Fruit fly (Drosophila melanogaster) whole organism, embryonic: Measurements from ENCODE around the gene CG3587.

Experiments
- Antp ChIP-seq: fragments of 200-800 bp; sonication (Bioruptor generic); optimal IDR thresholded peaks from 3 replicates; lab custom pipeline; 2016; ENCODE audit warnings: missing biosample characterization, missing genetic modification characterization
- CG11093 ChIP-seq: fragments of 200-800 bp; sonication (Bioruptor generic); IDR thresholded peaks from 3 replicates; pipeline ENCODE4 v1.3.6; 2022; ENCODE audit warnings: missing biosample characterization, missing genetic modification characterization
- CG12155 ChIP-seq: fragments of 200-800 bp; sonication (Bioruptor generic); optimal IDR thresholded peaks from 3 replicates; lab custom pipeline; 2016; ENCODE audit warnings: missing biosample characterization, missing genetic modification characterization
- CG12744 ChIP-seq: fragments of 200-800 bp; sonication (Bioruptor generic); optimal IDR thresholded peaks from 2 replicates; lab custom pipeline; 2016; ENCODE audit warnings: missing biosample characterization, missing genetic modification characterization
- CG12942 ChIP-seq: fragments of 200-800 bp; sonication (Bioruptor generic); optimal IDR thresholded peaks from 3 replicates; lab custom pipeline; 2016; ENCODE audit warnings: missing biosample characterization, missing genetic modification characterization
- CG13775 ChIP-seq: fragments of 200-800 bp; sonication (Bioruptor generic); optimal IDR thresholded peaks from 3 replicates; lab custom pipeline; 2017; ENCODE audit warnings: missing biosample characterization, mild to moderate bottlenecking, missing genetic modification characterization
- CG14441 ChIP-seq: fragments of 200-800 bp; sonication (Bioruptor generic); IDR thresholded peaks from 2 replicates; pipeline ENCODE4 v1.3.6; 2022; ENCODE audit warnings: missing biosample characterization, missing genetic modification characterization
- CG15011 ChIP-seq: fragments of 200-800 bp; sonication (Bioruptor generic); optimal IDR thresholded peaks from 3 replicates; lab custom pipeline; 2018; ENCODE audit warnings: missing biosample characterization, mild to moderate bottlenecking, missing genetic modification characterization
- CG15269 ChIP-seq: fragments of 200-800 bp; sonication (Bioruptor generic); optimal IDR thresholded peaks from 2 replicates; lab custom pipeline; 2018; ENCODE audit warnings: missing biosample characterization, mild to moderate bottlenecking, missing genetic modification characterization, moderate library complexity
- CG1647 ChIP-seq: fragments of 200-800 bp; sonication (Bioruptor generic); optimal IDR thresholded peaks from 3 replicates; lab custom pipeline; 2016; ENCODE audit warnings: missing biosample characterization, missing genetic modification characterization
- CG18599 ChIP-seq: fragments of 200-800 bp; sonication (Bioruptor generic); optimal IDR thresholded peaks from 3 replicates; lab custom pipeline; 2017; ENCODE audit warnings: missing biosample characterization, missing genetic modification characterization, mild to moderate bottlenecking, moderate library complexity, missing genetic modification reagents
- CG2116 ChIP-seq: fragments of 200-800 bp; sonication (Bioruptor generic); optimal IDR thresholded peaks from 3 replicates; lab custom pipeline; 2018; ENCODE audit warnings: missing biosample characterization, mild to moderate bottlenecking, missing genetic modification characterization
- CG2712 ChIP-seq: fragments of 200-800 bp; optimal IDR thresholded peaks from 3 replicates; lab custom pipeline; 2019; ENCODE audit warnings: missing biosample characterization, mild to moderate bottlenecking, missing genetic modification characterization, moderate library complexity
- CG3163 ChIP-seq: fragments of 200-800 bp; sonication (Bioruptor generic); optimal IDR thresholded peaks from 3 replicates; lab custom pipeline; 2016; ENCODE audit warnings: missing biosample characterization, missing genetic modification characterization
- CG32532 ChIP-seq: fragments of 200-800 bp; sonication (Bioruptor generic); IDR thresholded peaks from 2 replicates; pipeline ENCODE4 v1.3.6; 2022; ENCODE audit warnings: missing biosample characterization, missing genetic modification characterization
- CG33557 ChIP-seq: fragments of 200-800 bp; sonication (Bioruptor generic); optimal IDR thresholded peaks from 2 replicates; lab custom pipeline; 2019; ENCODE audit warnings: missing biosample characterization, mild to moderate bottlenecking, missing genetic modification characterization, moderate library complexity
- CG34224 ChIP-seq: fragments of 200-800 bp; sonication (Bioruptor generic); IDR thresholded peaks from 3 replicates; pipeline ENCODE4 v1.3.6; 2022; ENCODE audit warnings: missing biosample characterization, missing genetic modification characterization; ENCODE audit not compliant: partially characterized antibody
- CG34422 ChIP-seq: fragments of 200-800 bp; sonication (Bioruptor generic); IDR thresholded peaks from 3 replicates; pipeline ENCODE4 v1.3.6; 2022; ENCODE audit warnings: missing biosample characterization, missing genetic modification characterization
- CG5180 ChIP-seq: fragments of 200-800 bp; sonication (Bioruptor generic); optimal IDR thresholded peaks from 3 replicates; lab custom pipeline; 2017; ENCODE audit warnings: missing biosample characterization, missing genetic modification characterization, mild to moderate bottlenecking, moderate library complexity, missing genetic modification reagents
- CG6254 ChIP-seq: fragments of 200-800 bp; sonication (Bioruptor generic); optimal IDR thresholded peaks from 3 replicates; lab custom pipeline; 2017; ENCODE audit warnings: mild to moderate bottlenecking, missing biosample characterization, missing genetic modification reagents, missing genetic modification characterization
- CG6654 ChIP-seq: fragments of 200-800 bp; sonication (Bioruptor generic); optimal IDR thresholded peaks from 2 replicates; lab custom pipeline; 2017; ENCODE audit warnings: missing biosample characterization, mild to moderate bottlenecking, missing genetic modification characterization
- CG7928 ChIP-seq: fragments of 200-800 bp; sonication (Bioruptor generic); optimal IDR thresholded peaks from 2 replicates; lab custom pipeline; 2017; ENCODE audit warnings: missing biosample characterization, mild to moderate bottlenecking, missing genetic modification characterization
- CG8089 ChIP-seq: fragments of 200-800 bp; sonication (Bioruptor generic); optimal IDR thresholded peaks from 3 replicates; lab custom pipeline; 2016; ENCODE audit warnings: missing biosample characterization, missing genetic modification characterization
- CG9609 ChIP-seq: fragments of 200-800 bp; sonication (Bioruptor generic); optimal IDR thresholded peaks from 3 replicates; lab custom pipeline; 2016; ENCODE audit warnings: missing biosample characterization, missing genetic modification characterization
- Dbx ChIP-seq: fragments of 200-800 bp; sonication (Bioruptor generic); IDR thresholded peaks from 3 replicates; pipeline ENCODE4 v1.3.6; 2022; ENCODE audit warnings: missing biosample characterization, missing genetic modification characterization
- Dip3 ChIP-seq: fragments of 200-800 bp; sonication (Bioruptor generic); optimal IDR thresholded peaks from 3 replicates; lab custom pipeline; 2016; ENCODE audit warnings: missing biosample characterization, missing genetic modification characterization
- Elba2 ChIP-seq: fragments of 200-800 bp; sonication (Bioruptor generic); optimal IDR thresholded peaks from 3 replicates; lab custom pipeline; 2016; ENCODE audit warnings: missing biosample characterization, missing genetic modification characterization
- H15 ChIP-seq: fragments of 200-800 bp; sonication (Bioruptor generic); IDR thresholded peaks from 3 replicates; pipeline ENCODE4 v1.3.6; 2022; ENCODE audit warnings: missing biosample characterization, missing genetic modification characterization
- Hr3 ChIP-seq: fragments of 200-800 bp; sonication (Bioruptor generic); optimal IDR thresholded peaks from 3 replicates; lab custom pipeline; 2016; ENCODE audit warnings: missing biosample characterization, missing genetic modification characterization
- Lhr ChIP-seq: fragments of 200-800 bp; sonication (Bioruptor generic); optimal IDR thresholded peaks from 3 replicates; lab custom pipeline; 2017; ENCODE audit warnings: mild to moderate bottlenecking, missing biosample characterization, missing genetic modification reagents, missing genetic modification characterization
- Sin3A ChIP-seq: fragments of >200 bp; optimal IDR thresholded peaks from 2 replicates; lab custom pipeline; 2018
- Six4 ChIP-seq: fragments of 200-800 bp; sonication (Bioruptor generic); optimal IDR thresholded peaks from 2 replicates; lab custom pipeline; 2016; ENCODE audit warnings: missing biosample characterization, missing genetic modification characterization
- Sox102F ChIP-seq: fragments of 200-800 bp; sonication (Bioruptor generic); optimal IDR thresholded peaks from 2 replicates; lab custom pipeline; 2018; ENCODE audit warnings: missing biosample characterization, mild to moderate bottlenecking, missing genetic modification characterization, moderate library complexity
- bowl ChIP-seq: fragments of 200-800 bp; sonication (Bioruptor generic); IDR thresholded peaks from 2 replicates; pipeline ENCODE4 v1.3.6; 2022; ENCODE audit warnings: missing biosample characterization, missing genetic modification characterization
- cas ChIP-seq: fragments of 200-800 bp; sonication (Bioruptor generic); IDR thresholded peaks from 2 replicates; pipeline ENCODE4 v1.3.6; 2022; ENCODE audit warnings: missing biosample characterization, missing genetic modification characterization
- cato ChIP-seq: fragments of 200-800 bp; sonication (Bioruptor generic); optimal IDR thresholded peaks from 2 replicates; lab custom pipeline; 2016; ENCODE audit warnings: missing biosample characterization, missing genetic modification characterization, borderline replicate concordance
- dan ChIP-seq: fragments of 200-800 bp; sonication (Bioruptor generic); IDR thresholded peaks from 2 replicates; pipeline ENCODE4 v1.3.6; 2022; ENCODE audit warnings: missing biosample characterization, missing genetic modification characterization
- dati ChIP-seq: fragments of 200-800 bp; sonication (Bioruptor generic); IDR thresholded peaks from 2 replicates; pipeline ENCODE4 v1.3.6; 2022; ENCODE audit warnings: missing biosample characterization, missing genetic modification characterization
- dysf ChIP-seq: fragments of 200-800 bp; sonication (Bioruptor generic); IDR thresholded peaks from 3 replicates; pipeline ENCODE4 v1.3.6; 2022; ENCODE audit warnings: missing biosample characterization, missing genetic modification characterization
- fd3F ChIP-seq: fragments of 200-800 bp; sonication (Bioruptor generic); optimal IDR thresholded peaks from 2 replicates; lab custom pipeline; 2018; ENCODE audit warnings: missing biosample characterization, mild to moderate bottlenecking, missing genetic modification characterization, moderate library complexity
- ftz-f1 ChIP-seq: fragments of 200-800 bp; sonication (Bioruptor generic); optimal IDR thresholded peaks from 2 replicates; lab custom pipeline; 2016; ENCODE audit warnings: missing biosample characterization, missing genetic modification characterization
- oc ChIP-seq: fragments of 200-800 bp; sonication (Bioruptor generic); optimal IDR thresholded peaks from 2 replicates; lab custom pipeline; 2018; ENCODE audit warnings: missing biosample characterization, mild to moderate bottlenecking, missing genetic modification characterization, moderate library complexity
- onecut ChIP-seq: fragments of 200-800 bp; sonication (Bioruptor generic); IDR thresholded peaks from 2 replicates; pipeline ENCODE4 v1.3.6; 2022; ENCODE audit warnings: missing biosample characterization, missing genetic modification characterization
- pita ChIP-seq: fragments of 200-800 bp; sonication (Bioruptor generic); optimal IDR thresholded peaks from 2 replicates; lab custom pipeline; 2017; ENCODE audit warnings: missing biosample characterization, mild to moderate bottlenecking, missing genetic modification characterization
- prd ChIP-seq, 3 experiments: fragments of >200 bp in 2 of 3; fragments of 200-800 bp in 1 of 3; sonication (Bioruptor generic) in 1 of 3; optimal IDR thresholded peaks in 2 of 3; IDR thresholded peaks in 1 of 3; 2 replicates in 2 of 3; 3 replicates in 1 of 3; pipeline versions ENCODE4 v1.3.6 to Lab custom; 2017 to 2022; ENCODE audit warnings: missing biosample characterization in 1 of 3, missing genetic modification characterization in 1 of 3
- sna ChIP-seq: fragments of 200-800 bp; sonication (Bioruptor generic); IDR thresholded peaks from 2 replicates; pipeline ENCODE4 v1.3.6; 2022; ENCODE audit warnings: missing biosample characterization, missing genetic modification characterization; ENCODE audit not compliant: partially characterized antibody
- tll ChIP-seq, 2 experiments: fragments of 200-800 bp in 1 of 2; fragments of >200 bp in 1 of 2; sonication (Bioruptor generic) in 1 of 2; optimal IDR thresholded peaks; 2 replicates each; lab custom pipeline; 2017 to 2019; ENCODE audit warnings: missing biosample characterization in 2 of 2, missing genetic modification characterization in 2 of 2, mild to moderate bottlenecking in 1 of 2, moderate library complexity in 1 of 2
- yki ChIP-seq: fragments of >200 bp; optimal IDR thresholded peaks from 3 replicates; lab custom pipeline; 2018
- zen ChIP-seq: fragments of 200-800 bp; sonication (Bioruptor generic); optimal IDR thresholded peaks from 3 replicates; lab custom pipeline; 2018; ENCODE audit warnings: missing biosample characterization, mild to moderate bottlenecking, missing genetic modification characterization, moderate library complexity

The CG3587 gene

dm6 chrX:1947178-1947872 is 7.2 kb downstream of the CG3587 start (continued):
- peak; percentile 95 for TF ChIP-seq Antp (GFP tag; lab: Kevin White, UChicago)
- peak; percentile 91 for TF ChIP-seq CG12744
- peak; percentile 98 for TF ChIP-seq Sox102F
- TF ChIP-seq CG3163 (GFP tag; lab: Kevin White, UChicago) = no peak
- peak; percentile 97 for TF ChIP-seq CG8089
- TF ChIP-seq CG14441 = peak; percentile 91
- no peak for TF ChIP-seq Sin3A (lab: Kevin White, UChicago)
- peak; percentile 97 for TF ChIP-seq CG6254 (GFP tag; lab: Kevin White, UChicago)
- peak; percentile 87 for TF ChIP-seq CG12155 (GFP tag; lab: Kevin White, UChicago)
- TF ChIP-seq H15 (GFP tag; lab: Robert Waterston, UW) = peak; percentile 96
- peak; percentile 87 for TF ChIP-seq CG5180
- peak; percentile 65; the same call in 2 of the 3 replicates for TF ChIP-seq Dbx (GFP tag; lab: Robert Waterston, UW)
- peak in 1 of 2 experiments; percentile 71 for TF ChIP-seq tll (GFP tag; optimal IDR thresholded peaks at IDR 0.05; lab: Kevin White, UChicago)
- TF ChIP-seq ftz-f1 (GFP tag; lab: Kevin White, UChicago) = peak; percentile 19
- TF ChIP-seq CG12942 (GFP tag; lab: Kevin White, UChicago) = peak; percentile 93
- peak; percentile 94 for TF ChIP-seq CG34422 (GFP tag; lab: Robert Waterston, UW)
- TF ChIP-seq sna (GFP tag; lab: Robert Waterston, UW) = no peak
- TF ChIP-seq CG11093 = peak; percentile 94
- no peak for TF ChIP-seq pita
- peak; percentile 85 for TF ChIP-seq CG32532
- peak; percentile 87 for TF ChIP-seq CG6654 (GFP tag; lab: Kevin White, UChicago)
- no peak for TF ChIP-seq prd (optimal IDR thresholded peaks at IDR 0.05; lab: Kevin White, UChicago)
- TF ChIP-seq prd (GFP tag; IDR thresholded peaks at IDR 0.05; lab: Robert Waterston, UW) = peak; percentile 98
- peak; percentile 85 for TF ChIP-seq dan (GFP tag; lab: Robert Waterston, UW)
- peak; percentile 93 for TF ChIP-seq dati (GFP tag; lab: Robert Waterston, UW)
- TF ChIP-seq CG1647 = peak; percentile 88
- TF ChIP-seq yki = no peak
- TF ChIP-seq oc (tag; lab: Kevin White, UChicago) = peak; percentile 98
- TF ChIP-seq CG2116 (GFP tag; lab: Kevin White, UChicago) = peak; percentile 82
- TF ChIP-seq bowl (GFP tag; lab: Robert Waterston, UW) = peak; percentile 92
- TF ChIP-seq dysf = peak; percentile 92
- peak; percentile 73 for TF ChIP-seq cas
- TF ChIP-seq CG13775 (GFP tag; lab: Kevin White, UChicago) = peak; percentile 93
- peak; percentile 90 for TF ChIP-seq Hr3 (GFP tag; lab: Kevin White, UChicago)
- peak; percentile 80 for TF ChIP-seq fd3F (GFP tag; lab: Kevin White, UChicago)
- no peak for TF ChIP-seq CG34224 (GFP tag; lab: Robert Waterston, UW)
- peak; percentile 90 for TF ChIP-seq cato (GFP tag; lab: Kevin White, UChicago)
- peak; percentile 64 for TF ChIP-seq Elba2
- TF ChIP-seq CG9609 = peak; percentile 90
- peak; percentile 97 for TF ChIP-seq Six4 (GFP tag; lab: Kevin White, UChicago)
- peak; percentile 98 for TF ChIP-seq CG33557
- TF ChIP-seq CG15269 (tag; lab: Kevin White, UChicago) = peak; percentile 94
- TF ChIP-seq CG7928 (GFP tag; lab: Kevin White, UChicago) = peak; percentile 45
- TF ChIP-seq CG18599 (GFP tag; lab: Kevin White, UChicago) = peak; percentile 94
- peak; percentile 80 for TF ChIP-seq Dip3 (GFP tag; lab: Kevin White, UChicago)
- peak; percentile 93 for TF ChIP-seq onecut (GFP tag; lab: Robert Waterston, UW)
- peak; percentile 87 for TF ChIP-seq CG15011 (GFP tag; lab: Kevin White, UChicago)
- peak; percentile 99 for TF ChIP-seq CG2712
- peak; percentile 96 for TF ChIP-seq Lhr (GFP tag; lab: Kevin White, UChicago)
- TF ChIP-seq zen (tag; lab: Kevin White, UChicago) = peak; percentile 98
